Fruit fly (Drosophila melanogaster) whole organism, embryonic: ENCODE results near the gene CG14961.

Source experiments
- Atf-2 ChIP-seq: fragments of 200-800 bp; sonication (Bioruptor generic); optimal IDR thresholded peaks from 2 replicates; lab custom pipeline; 2016; ENCODE audit warnings: missing biosample characterization, missing genetic modification characterization
- B-H2 ChIP-seq: fragments of 200-800 bp; sonication (Bioruptor generic); optimal IDR thresholded peaks from 2 replicates; lab custom pipeline; 2018; ENCODE audit warnings: missing biosample characterization, mild to moderate bottlenecking, missing genetic modification characterization
- C15 ChIP-seq: fragments of 200-800 bp; sonication (Bioruptor generic); IDR thresholded peaks from 3 replicates; pipeline ENCODE4 v1.3.6; 2022; ENCODE audit warnings: missing biosample characterization, missing genetic modification characterization
- CG10366 ChIP-seq: fragments of 200-800 bp; sonication (Bioruptor generic); IDR thresholded peaks from 2 replicates; pipeline ENCODE4 v1.3.6; 2022; ENCODE audit warnings: missing biosample characterization, missing genetic modification characterization
- CG10654 ChIP-seq: fragments of 200-800 bp; sonication (Bioruptor generic); optimal IDR thresholded peaks from 2 replicates; lab custom pipeline; 2016; ENCODE audit warnings: missing biosample characterization, missing genetic modification characterization
- CG10979 ChIP-seq: fragments of 200-800 bp; sonication (Bioruptor generic); optimal IDR thresholded peaks from 2 replicates; lab custom pipeline; 2018; ENCODE audit warnings: missing biosample characterization, mild to moderate bottlenecking, missing genetic modification characterization, moderate library complexity
- CG11695 ChIP-seq: fragments of 200-800 bp; sonication (Bioruptor generic); IDR thresholded peaks from 3 replicates; pipeline ENCODE4 v1.3.6; 2022; ENCODE audit warnings: missing biosample characterization, missing genetic modification characterization
- CG12769 ChIP-seq: fragments of 200-800 bp; sonication (Bioruptor generic); optimal IDR thresholded peaks from 2 replicates; lab custom pipeline; 2019; ENCODE audit warnings: missing biosample characterization, mild to moderate bottlenecking, missing genetic modification characterization, moderate library complexity
- CG14441 ChIP-seq: fragments of 200-800 bp; sonication (Bioruptor generic); IDR thresholded peaks from 2 replicates; pipeline ENCODE4 v1.3.6; 2022; ENCODE audit warnings: missing biosample characterization, missing genetic modification characterization
- CG3065 ChIP-seq: fragments of 200-800 bp; sonication (Bioruptor generic); optimal IDR thresholded peaks from 2 replicates; lab custom pipeline; 2016; ENCODE audit warnings: missing biosample characterization, missing genetic modification characterization
- CG32767 ChIP-seq: fragments of 200-800 bp; sonication (Bioruptor generic); IDR thresholded peaks from 2 replicates; pipeline ENCODE4 v1.3.6; 2022; ENCODE audit warnings: missing biosample characterization, missing genetic modification characterization
- CG34422 ChIP-seq: fragments of 200-800 bp; sonication (Bioruptor generic); IDR thresholded peaks from 3 replicates; pipeline ENCODE4 v1.3.6; 2022; ENCODE audit warnings: missing biosample characterization, missing genetic modification characterization
- CG4424 ChIP-seq: fragments of 200-800 bp; sonication (Bioruptor generic); optimal IDR thresholded peaks from 3 replicates; lab custom pipeline; 2016; ENCODE audit warnings: missing biosample characterization, missing genetic modification characterization
- CG7963 ChIP-seq: fragments of 200-800 bp; sonication (Bioruptor generic); IDR thresholded peaks from 3 replicates; pipeline ENCODE4 v1.3.6; 2022; ENCODE audit warnings: missing biosample characterization, missing genetic modification characterization; ENCODE audit not compliant: partially characterized antibody
- CG7987 ChIP-seq: fragments of 200-800 bp; sonication (Bioruptor generic); optimal IDR thresholded peaks from 2 replicates; lab custom pipeline; 2018; ENCODE audit warnings: missing biosample characterization, mild to moderate bottlenecking, missing genetic modification characterization, moderate library complexity
- CG8478 ChIP-seq: fragments of >200 bp; optimal IDR thresholded peaks from 2 replicates; lab custom pipeline; 2018
- CG8924 ChIP-seq: fragments of 200-800 bp; optimal IDR thresholded peaks from 3 replicates; lab custom pipeline; 2019; ENCODE audit warnings: missing biosample characterization, mild to moderate bottlenecking, missing genetic modification characterization, moderate library complexity
- CG9932 ChIP-seq: fragments of 200-800 bp; sonication (Bioruptor generic); IDR thresholded peaks from 2 replicates; pipeline ENCODE4 v1.3.6; 2022; ENCODE audit warnings: missing biosample characterization, missing genetic modification characterization
- D ChIP-seq, 2 experiments: fragments of 200-800 bp in 1 of 2; fragments of >200 bp in 1 of 2; sonication (Bioruptor generic) in 1 of 2; optimal IDR thresholded peaks; 2 replicates in 1 of 2; 3 replicates in 1 of 2; lab custom pipeline; 2017; ENCODE audit warnings: mild to moderate bottlenecking in 1 of 2, missing biosample characterization in 1 of 2, missing genetic modification characterization in 1 of 2, missing genetic modification reagents in 1 of 2
- D19B ChIP-seq: fragments of 200-800 bp; sonication (Bioruptor generic); optimal IDR thresholded peaks from 2 replicates; lab custom pipeline; 2017; ENCODE audit warnings: missing biosample characterization, mild to moderate bottlenecking, missing genetic modification characterization
- Dp ChIP-seq: fragments of 200-800 bp; sonication (Bioruptor generic); optimal IDR thresholded peaks from 2 replicates; lab custom pipeline; 2018; ENCODE audit warnings: missing biosample characterization, mild to moderate bottlenecking, missing genetic modification characterization, moderate library complexity
- Ets97D ChIP-seq: fragments of 200-800 bp; sonication (Bioruptor generic); optimal IDR thresholded peaks from 3 replicates; lab custom pipeline; 2016; ENCODE audit warnings: missing biosample characterization, missing genetic modification characterization
- Gsc ChIP-seq: fragments of 200-800 bp; sonication (Bioruptor generic); IDR thresholded peaks from 2 replicates; pipeline ENCODE4 v1.3.6; 2022; ENCODE audit warnings: missing biosample characterization, missing genetic modification characterization
- HLH54F ChIP-seq: fragments of 200-800 bp; sonication (Bioruptor generic); optimal IDR thresholded peaks from 3 replicates; lab custom pipeline; 2016; ENCODE audit warnings: missing biosample characterization, missing genetic modification characterization
- Jarid2 ChIP-seq: fragments of 200-800 bp; sonication (Bioruptor generic); optimal IDR thresholded peaks from 3 replicates; lab custom pipeline; 2017; ENCODE audit warnings: mild to moderate bottlenecking, missing biosample characterization, missing genetic modification reagents, missing genetic modification characterization
- Lpt ChIP-seq: fragments of >200 bp; optimal IDR thresholded peaks from 2 replicates; lab custom pipeline; 2018; ENCODE audit warnings: missing biosample characterization, missing genetic modification characterization
- Nf-YA ChIP-seq: fragments of 200-800 bp; sonication (Bioruptor generic); IDR thresholded peaks from 2 replicates; pipeline ENCODE4 v1.3.6; 2022; ENCODE audit warnings: missing biosample characterization, missing genetic modification characterization
- NfI ChIP-seq: fragments of 200-800 bp; sonication (Bioruptor generic); optimal IDR thresholded peaks from 3 replicates; lab custom pipeline; 2018; ENCODE audit warnings: missing biosample characterization, mild to moderate bottlenecking, missing genetic modification characterization, moderate library complexity
- Optix ChIP-seq: fragments of 200-800 bp; sonication (Bioruptor generic); IDR thresholded peaks from 3 replicates; pipeline ENCODE4 v1.3.6; 2022; ENCODE audit warnings: missing biosample characterization, missing genetic modification characterization
- PHDP ChIP-seq: fragments of 200-800 bp; sonication (Bioruptor generic); optimal IDR thresholded peaks from 3 replicates; lab custom pipeline; 2018; ENCODE audit warnings: missing biosample characterization, mild to moderate bottlenecking, missing genetic modification characterization, moderate library complexity
- Pdp1 ChIP-seq, 2 experiments: fragments of 200-800 bp; sonication (Bioruptor generic); optimal IDR thresholded peaks; 3 replicates each; lab custom pipeline; 2016; ENCODE audit warnings: missing biosample characterization in 2 of 2, missing genetic modification characterization in 2 of 2, mild to moderate bottlenecking in 1 of 2, moderate library complexity in 1 of 2
- Scr ChIP-seq: fragments of 200-800 bp; sonication (Bioruptor generic); IDR thresholded peaks from 2 replicates; pipeline ENCODE4 v1.3.6; 2022; ENCODE audit warnings: missing biosample characterization, missing genetic modification characterization; ENCODE audit not compliant: partially characterized antibody
- Sry-δ ChIP-seq: fragments of 200-800 bp; sonication (Bioruptor generic); optimal IDR thresholded peaks from 2 replicates; lab custom pipeline; 2016; ENCODE audit warnings: missing biosample characterization, missing genetic modification characterization
- fd96Cb ChIP-seq: fragments of 200-800 bp; sonication (Bioruptor generic); optimal IDR thresholded peaks from 2 replicates; lab custom pipeline; 2018; ENCODE audit warnings: missing biosample characterization, mild to moderate bottlenecking, missing genetic modification characterization, moderate library complexity
- fu2 ChIP-seq: fragments of 200-800 bp; sonication (Bioruptor generic); optimal IDR thresholded peaks from 2 replicates; lab custom pipeline; 2016; ENCODE audit warnings: missing biosample characterization, missing genetic modification characterization
- gce ChIP-seq: fragments of 200-800 bp; sonication (Bioruptor generic); IDR thresholded peaks from 3 replicates; pipeline ENCODE4 v1.3.6; 2022; ENCODE audit warnings: missing biosample characterization, missing genetic modification characterization
- her ChIP-seq: fragments of 200-800 bp; sonication (Bioruptor generic); optimal IDR thresholded peaks from 2 replicates; lab custom pipeline; 2016; ENCODE audit warnings: missing biosample characterization, missing genetic modification characterization
- jing ChIP-seq: fragments of 200-800 bp; sonication (Bioruptor generic); optimal IDR thresholded peaks from 2 replicates; lab custom pipeline; 2018; ENCODE audit warnings: missing biosample characterization, mild to moderate bottlenecking, missing genetic modification characterization
- ken ChIP-seq: fragments of 200-800 bp; sonication (Bioruptor generic); IDR thresholded peaks from 3 replicates; pipeline ENCODE4 v1.3.6; 2022; ENCODE audit warnings: missing biosample characterization, missing genetic modification characterization
- schlank ChIP-seq: fragments of 200-800 bp; sonication (Bioruptor generic); optimal IDR thresholded peaks from 2 replicates; lab custom pipeline; 2018; ENCODE audit warnings: missing biosample characterization, mild to moderate bottlenecking, missing genetic modification characterization
- scrt ChIP-seq: fragments of 200-800 bp; sonication (Bioruptor generic); optimal IDR thresholded peaks from 2 replicates; lab custom pipeline; 2018; ENCODE audit warnings: missing biosample characterization, mild to moderate bottlenecking, missing genetic modification characterization, moderate library complexity
- sd ChIP-seq: fragments of 200-800 bp; sonication (Bioruptor generic); optimal IDR thresholded peaks from 3 replicates; lab custom pipeline; 2018; ENCODE audit warnings: missing biosample characterization, mild to moderate bottlenecking, missing genetic modification characterization, moderate library complexity
- slou ChIP-seq: fragments of 200-800 bp; sonication (Bioruptor generic); optimal IDR thresholded peaks from 3 replicates; lab custom pipeline; 2016; ENCODE audit warnings: missing biosample characterization, missing genetic modification characterization
- stwl ChIP-seq: fragments of 200-800 bp; sonication (Bioruptor generic); optimal IDR thresholded peaks from 3 replicates; lab custom pipeline; 2018; ENCODE audit warnings: missing biosample characterization, mild to moderate bottlenecking, missing genetic modification characterization, moderate library complexity
- tap ChIP-seq: fragments of 200-800 bp; optimal IDR thresholded peaks from 3 replicates; lab custom pipeline; 2019; ENCODE audit warnings: missing biosample characterization, mild to moderate bottlenecking, missing genetic modification characterization, moderate library complexity
- tll ChIP-seq, 2 experiments: fragments of 200-800 bp in 1 of 2; fragments of >200 bp in 1 of 2; sonication (Bioruptor generic) in 1 of 2; optimal IDR thresholded peaks; 2 replicates each; lab custom pipeline; 2017 to 2019; ENCODE audit warnings: missing biosample characterization in 2 of 2, missing genetic modification characterization in 2 of 2, mild to moderate bottlenecking in 1 of 2, moderate library complexity in 1 of 2
- ttk ChIP-seq: fragments of 200-800 bp; sonication (Bioruptor generic); IDR thresholded peaks from 2 replicates; pipeline ENCODE4 v2.1.2; 2022; ENCODE audit warnings: missing biosample characterization, missing genetic modification characterization
- tup ChIP-seq: fragments of 200-800 bp; sonication (Bioruptor generic); optimal IDR thresholded peaks from 2 replicates; lab custom pipeline; 2016; ENCODE audit warnings: missing biosample characterization, mild to moderate bottlenecking, missing genetic modification characterization, moderate library complexity
- zen2 ChIP-seq: fragments of 200-800 bp; sonication (Bioruptor generic); IDR thresholded peaks from 3 replicates; pipeline ENCODE4 v1.3.6; 2022; ENCODE audit warnings: missing biosample characterization, missing genetic modification characterization; ENCODE audit not compliant: partially characterized antibody
- zf30C ChIP-seq: fragments of 200-800 bp; sonication (Bioruptor generic); optimal IDR thresholded peaks from 3 replicates; lab custom pipeline; 2018; ENCODE audit warnings: missing biosample characterization, mild to moderate bottlenecking, missing genetic modification characterization
- zfh2 ChIP-seq: fragments of 200-800 bp; sonication (Bioruptor generic); optimal IDR thresholded peaks from 2 replicates; lab custom pipeline; 2016; ENCODE audit warnings: missing biosample characterization, missing genetic modification characterization

CG14961 gene

DNA sequence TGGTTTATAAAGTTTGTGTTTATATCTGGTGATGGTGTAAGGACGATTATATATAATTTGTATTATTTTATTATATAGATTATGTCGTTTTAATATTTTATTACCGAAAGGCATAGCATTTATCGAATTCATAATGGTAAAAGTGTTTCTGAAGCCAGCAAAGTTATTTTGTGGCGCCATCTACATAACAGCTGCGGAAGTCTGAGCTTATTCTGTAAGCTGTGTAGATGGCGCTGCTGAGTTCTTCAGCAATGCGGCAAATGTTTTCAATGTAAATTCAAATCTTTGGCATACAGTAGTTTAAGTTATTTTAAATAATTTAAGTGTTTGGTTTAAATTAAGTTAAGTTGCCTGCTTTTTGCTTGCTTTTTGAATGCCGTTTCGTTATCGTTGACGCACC is 41.4 kb upstream of the CG14961 start (continued):
- TF ChIP-seq CG10979 (tag; lab: Kevin White, UChicago) (peak; percentile 36), CG34422 (GFP tag; lab: Robert Waterston, UW) (no peak), Gsc (no peak), D19B (GFP tag; lab: Kevin White, UChicago) (no peak), CG14441 (GFP tag; lab: Robert Waterston, UW) (peak; percentile 41; the same call in 1 of the 2 replicates), Lpt (no peak), NfI (GFP tag; lab: Kevin White, UChicago) (no peak), Dp (GFP tag; lab: Kevin White, UChicago) (peak; percentile 26), fu2 (GFP tag; lab: Kevin White, UChicago) (no peak), fd96Cb (tag; lab: Kevin White, UChicago) (peak; percentile 3), CG8478 (lab: Kevin White, UChicago) (no peak), Optix (GFP tag; lab: Robert Waterston, UW) (no peak), PHDP (no peak), CG32767 (GFP tag; lab: Robert Waterston, UW) (no peak), slou (GFP tag; lab: Kevin White, UChicago) (no peak), Sry-δ (GFP tag; lab: Kevin White, UChicago) (no peak), CG4424 (GFP tag; lab: Kevin White, UChicago) (peak; percentile 39), D (optimal IDR thresholded peaks at IDR 0.05; lab: Kevin White, UChicago) (no peak), D (GFP tag; optimal IDR thresholded peaks at IDR 0.05; lab: Kevin White, UChicago) (no peak), her (no peak), CG3065 (GFP tag; lab: Kevin White, UChicago) (no peak), Jarid2 (peak; percentile 4), CG10366 (GFP tag; lab: Robert Waterston, UW) (peak; percentile 48), zen2 (GFP tag; lab: Robert Waterston, UW) (no peak), sd (tag; lab: Kevin White, UChicago) (no peak), B-H2 (GFP tag; lab: Kevin White, UChicago) (no peak), ttk (GFP tag; lab: Robert Waterston, UW) (peak; percentile 44), tap (tag; lab: Kevin White, UChicago) (no peak), zf30C (GFP tag; lab: Kevin White, UChicago) (no peak), HLH54F (GFP tag; lab: Kevin White, UChicago) (no peak), gce (GFP tag; lab: Robert Waterston, UW) (no peak), CG10654 (GFP tag; lab: Kevin White, UChicago) (peak; percentile 35), Atf-2 (GFP tag; lab: Kevin White, UChicago) (no peak), CG7963 (GFP tag; lab: Robert Waterston, UW) (no peak), scrt (GFP tag; lab: Kevin White, UChicago) (no peak), C15 (GFP tag; lab: Robert Waterston, UW) (no peak), zfh2 (GFP tag; lab: Kevin White, UChicago) (no peak), Scr (no peak), Nf-YA (GFP tag; lab: Robert Waterston, UW) (no peak), CG9932 (GFP tag; lab: Robert Waterston, UW) (peak; percentile 59), ken (no peak), schlank (tag; lab: Kevin White, UChicago) (no peak), tup (GFP tag; lab: Kevin White, UChicago) (no peak), CG7987 (GFP tag; lab: Kevin White, UChicago) (no peak), CG8924 (tag; lab: Kevin White, UChicago) (no peak), tll (GFP tag; optimal IDR thresholded peaks at IDR 0.05; lab: Kevin White, UChicago) (no peak), CG12769 (tag; lab: Kevin White, UChicago) (no peak), CG11695 (GFP tag; lab: Robert Waterston, UW) (no peak), Pdp1 (GFP tag; optimal IDR thresholded peaks at IDR 0.05; lab: Kevin White, UChicago) (no peak), jing (GFP tag; lab: Kevin White, UChicago) (no peak), stwl (tag; lab: Kevin White, UChicago) (peak; percentile 74), Ets97D (GFP tag; lab: Kevin White, UChicago) (no peak)
